Worm (Caenorhabditis elegans): ENCODE data around the gene C08E3.14.
"Not testable (repeated sequence)": the region's sequence is repeated elsewhere in the genome, so short reads cannot be mapped to it uniquely, and the experiment has no call there.

DNA sequence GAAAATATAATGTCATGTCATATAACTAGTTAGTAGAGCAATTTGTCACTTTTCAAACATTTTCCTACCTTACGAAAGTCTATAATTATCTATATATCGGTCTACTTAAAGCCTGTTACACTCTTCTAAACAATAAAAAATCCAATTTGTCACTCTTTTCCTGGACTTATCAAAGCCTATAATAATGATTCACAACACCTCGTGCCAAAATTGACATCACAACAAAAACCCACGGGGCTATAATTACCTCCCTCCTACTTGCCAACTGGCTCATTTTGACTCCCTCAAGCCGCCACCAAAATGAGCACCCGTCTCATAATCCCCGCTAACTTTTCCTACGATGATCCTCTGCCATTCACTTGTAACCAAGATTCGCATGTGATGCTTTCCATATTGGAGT is 10.6 kb downstream of the C08E3.14 start, which contains the start of gene srg-20:
- not testable (repeated sequence) for TF ChIP-seq nhr-11, nhr-12 (tag; optimal IDR thresholded peaks at IDR 0.05)
